Fruit fly (Drosophila melanogaster): Measurements from ENCODE around the gene CG13460.
A peak's percentile ranks its signal among the peaks of the same experiment; 100 is the strongest.

CG13460 gene

DNA sequence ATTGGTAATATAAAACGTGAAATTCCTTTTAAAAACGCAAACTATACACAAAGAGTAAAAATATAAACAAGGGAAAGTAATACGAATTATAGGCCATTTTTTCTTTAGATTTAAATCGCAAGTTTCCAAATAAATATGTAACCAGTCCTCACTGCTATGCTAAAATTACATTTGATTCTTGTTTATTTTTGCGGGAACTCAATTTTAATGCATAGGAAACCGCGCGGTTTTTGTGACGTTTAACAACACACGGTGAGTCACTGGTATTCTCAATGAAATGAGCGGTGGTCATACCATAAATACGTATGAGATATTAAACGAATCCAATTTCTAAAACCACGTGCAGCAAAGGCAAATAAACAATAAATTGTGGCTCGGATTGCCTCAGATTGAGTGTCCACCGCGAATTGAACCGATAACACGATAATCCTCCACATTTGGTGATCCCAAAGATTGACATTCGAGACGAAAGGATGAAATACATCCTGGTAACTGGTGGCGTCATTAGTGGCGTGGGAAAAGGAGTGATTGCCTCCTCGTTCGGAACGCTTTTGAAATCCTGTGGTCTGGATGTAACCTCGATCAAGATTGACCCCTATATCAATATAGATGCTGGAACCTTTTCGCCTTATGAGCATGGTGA lies 36.5 kb upstream of the CG13460 start, which contains the start of gene Ctps (continued):
- TF ChIP-seq dan (GFP tag; IDR thresholded peaks at IDR 0.05) = no peak
- no peak for TF ChIP-seq CG12071 (GFP tag; optimal IDR thresholded peaks at IDR 0.05)
- TF ChIP-seq CG4820 (GFP tag; optimal IDR thresholded peaks at IDR 0.05) = no peak
- no peak for TF ChIP-seq CG7839 (tag; optimal IDR thresholded peaks at IDR 0.05)
- TF ChIP-seq CG1832 (GFP tag; optimal IDR thresholded peaks at IDR 0.05) = no peak
- TF ChIP-seq CG1647 (GFP tag; optimal IDR thresholded peaks at IDR 0.05) = no peak
- no peak for TF ChIP-seq ro (GFP tag; IDR thresholded peaks at IDR 0.05)
- no peak for TF ChIP-seq CG7372 (GFP tag; IDR thresholded peaks at IDR 0.05)
- no peak for TF ChIP-seq Adf1 (GFP tag; IDR thresholded peaks at IDR 0.05)
- TF ChIP-seq Optix (GFP tag; IDR thresholded peaks at IDR 0.05) = no peak
- no peak for TF ChIP-seq CG3281 (GFP tag; optimal IDR thresholded peaks at IDR 0.05)
- no peak for TF ChIP-seq CG12299 (tag; optimal IDR thresholded peaks at IDR 0.05)
- TF ChIP-seq CG33557 (GFP tag; optimal IDR thresholded peaks at IDR 0.05) = no peak
- no peak for TF ChIP-seq Ssrp (tag; optimal IDR thresholded peaks at IDR 0.05)
- TF ChIP-seq Fer2 (tag; optimal IDR thresholded peaks at IDR 0.05) = no peak
- TF ChIP-seq CG10321 (GFP tag; IDR thresholded peaks at IDR 0.05) = no peak
- no peak for TF ChIP-seq Nf-YB (GFP tag; optimal IDR thresholded peaks at IDR 0.05)
- no peak for TF ChIP-seq H2.0 (GFP tag; IDR thresholded peaks at IDR 0.05)
- TF ChIP-seq Doc3 (GFP tag; IDR thresholded peaks at IDR 0.05; ENCODE audit: partially characterized antibody) = no peak
- no peak for TF ChIP-seq CkIIα-i1 (GFP tag; IDR thresholded peaks at IDR 0.05)
- TF ChIP-seq CG11504 (tag; optimal IDR thresholded peaks at IDR 0.05) = peak; percentile 28
- no peak for TF ChIP-seq Blimp-1 (GFP tag; optimal IDR thresholded peaks at IDR 0.05)
- TF ChIP-seq Bgb (GFP tag; IDR thresholded peaks at IDR 0.05; ENCODE audit: partially characterized antibody) = no peak
- TF ChIP-seq crol (GFP tag; IDR thresholded peaks at IDR 0.05) = no peak
- no peak for TF ChIP-seq stc (GFP tag; IDR thresholded peaks at IDR 0.05)
- no peak for TF ChIP-seq p53 (GFP tag; optimal IDR thresholded peaks at IDR 0.05)
- peak; percentile 17; the same call in 1 of the 2 replicates for TF ChIP-seq CG9932 (GFP tag; IDR thresholded peaks at IDR 0.05)
- TF ChIP-seq Sin3A (optimal IDR thresholded peaks at IDR 0.05) = no peak
- no peak for TF ChIP-seq al (GFP tag; IDR thresholded peaks at IDR 0.05)
- no peak for TF ChIP-seq CG30403 (GFP tag; optimal IDR thresholded peaks at IDR 0.05)
- no peak for TF ChIP-seq Ptx1 (GFP tag; IDR thresholded peaks at IDR 0.05)
- peak; percentile 4 for TF ChIP-seq HHEX (GFP tag; optimal IDR thresholded peaks at IDR 0.05)
- peak; percentile 18 for TF ChIP-seq BEAF-32 (GFP tag; optimal IDR thresholded peaks at IDR 0.05)
- TF ChIP-seq salm (tag; optimal IDR thresholded peaks at IDR 0.05) = no peak
- TF ChIP-seq CG16863 (GFP tag; optimal IDR thresholded peaks at IDR 0.05) = no peak
- TF ChIP-seq CG7963 (GFP tag; IDR thresholded peaks at IDR 0.05; ENCODE audit: partially characterized antibody) = no peak
- peak; percentile 66 for TF ChIP-seq CG1603 (tag; optimal IDR thresholded peaks at IDR 0.05)
- TF ChIP-seq D19B (GFP tag; optimal IDR thresholded peaks at IDR 0.05) = no peak
- TF ChIP-seq CG2129 (GFP tag; IDR thresholded peaks at IDR 0.05; ENCODE audit: partially characterized antibody) = no peak
- TF ChIP-seq Nf-YC (tag; optimal IDR thresholded peaks at IDR 0.05) = no peak
- no peak for TF ChIP-seq CG11695 (GFP tag; IDR thresholded peaks at IDR 0.05)
- no peak for TF ChIP-seq CG7745 (tag; optimal IDR thresholded peaks at IDR 0.05)
- peak; percentile 23 for TF ChIP-seq shn (GFP tag; optimal IDR thresholded peaks at IDR 0.05)
- TF ChIP-seq hb (GFP tag; IDR thresholded peaks at IDR 0.05; ENCODE audit: partially characterized antibody) = no peak; the same call in 2 of the 3 replicates
- TF ChIP-seq Aef1 (GFP tag; IDR thresholded peaks at IDR 0.05) = no peak
- no peak for TF ChIP-seq CG1792 (GFP tag; optimal IDR thresholded peaks at IDR 0.05)
- TF ChIP-seq sima (GFP tag; optimal IDR thresholded peaks at IDR 0.05) = no peak
- TF ChIP-seq CG6813 (GFP tag; optimal IDR thresholded peaks at IDR 0.05) = no peak
- no peak for TF ChIP-seq CG8359 (GFP tag; optimal IDR thresholded peaks at IDR 0.05; ENCODE audit: borderline replicate concordance)
- TF ChIP-seq CG11696 (GFP tag; IDR thresholded peaks at IDR 0.05) = no peak
- TF ChIP-seq maf-S (GFP tag; optimal IDR thresholded peaks at IDR 0.05) = no peak
